Fruit fly (Drosophila melanogaster) whole organism, embryonic: ENCODE measurements around the gene CG6891.

Experiments used
- Abd-B ChIP-seq: fragments of 200-800 bp; sonication (Bioruptor generic); optimal IDR thresholded peaks from 2 replicates; lab custom pipeline; 2018; ENCODE audit warnings: missing biosample characterization, mild to moderate bottlenecking, missing genetic modification characterization, moderate library complexity
- Atf3 ChIP-seq: fragments of 200-800 bp; sonication (Bioruptor generic); optimal IDR thresholded peaks from 3 replicates; lab custom pipeline; 2016; ENCODE audit warnings: missing biosample characterization, missing genetic modification characterization
- CG10979 ChIP-seq: fragments of 200-800 bp; sonication (Bioruptor generic); optimal IDR thresholded peaks from 2 replicates; lab custom pipeline; 2018; ENCODE audit warnings: missing biosample characterization, mild to moderate bottlenecking, missing genetic modification characterization, moderate library complexity
- CG12155 ChIP-seq: fragments of 200-800 bp; sonication (Bioruptor generic); optimal IDR thresholded peaks from 3 replicates; lab custom pipeline; 2016; ENCODE audit warnings: missing biosample characterization, missing genetic modification characterization
- CG12391 ChIP-seq: fragments of 200-800 bp; sonication (Bioruptor generic); optimal IDR thresholded peaks from 3 replicates; lab custom pipeline; 2018; ENCODE audit warnings: missing biosample characterization, mild to moderate bottlenecking, missing genetic modification characterization, moderate library complexity
- CG14710 ChIP-seq: fragments of 200-800 bp; sonication (Bioruptor generic); optimal IDR thresholded peaks from 3 replicates; lab custom pipeline; 2019; ENCODE audit warnings: missing biosample characterization, mild to moderate bottlenecking, missing genetic modification characterization, moderate library complexity
- CG15514 ChIP-seq: fragments of 200-800 bp; sonication (Bioruptor generic); optimal IDR thresholded peaks from 3 replicates; lab custom pipeline; 2017; ENCODE audit warnings: missing biosample characterization, missing genetic modification characterization, mild to moderate bottlenecking, moderate library complexity, missing genetic modification reagents
- CG17829 ChIP-seq: fragments of 200-800 bp; optimal IDR thresholded peaks from 2 replicates; lab custom pipeline; 2019; ENCODE audit warnings: missing biosample characterization, mild to moderate bottlenecking, missing genetic modification characterization, moderate library complexity
- CG2129 ChIP-seq: fragments of 200-800 bp; sonication (Bioruptor generic); IDR thresholded peaks from 2 replicates; pipeline ENCODE4 v1.3.6; 2022; ENCODE audit warnings: missing biosample characterization, missing genetic modification characterization; ENCODE audit not compliant: partially characterized antibody
- CG2875 ChIP-seq: fragments of 200-800 bp; sonication (Bioruptor generic); optimal IDR thresholded peaks from 2 replicates; lab custom pipeline; 2017; ENCODE audit warnings: missing biosample characterization, mild to moderate bottlenecking, missing genetic modification characterization, missing genetic modification reagents
- CG30020 ChIP-seq: fragments of 200-800 bp; optimal IDR thresholded peaks from 2 replicates; lab custom pipeline; 2019; ENCODE audit warnings: missing biosample characterization, mild to moderate bottlenecking, missing genetic modification characterization, moderate library complexity
- CG30403 ChIP-seq: fragments of 200-800 bp; sonication (Bioruptor generic); optimal IDR thresholded peaks from 3 replicates; lab custom pipeline; 2016; ENCODE audit warnings: missing biosample characterization, missing genetic modification characterization
- CG4360 ChIP-seq: fragments of 200-800 bp; sonication (Bioruptor generic); IDR thresholded peaks from 2 replicates; pipeline ENCODE4 v1.3.6; 2022; ENCODE audit warnings: missing biosample characterization, missing genetic modification characterization
- CG7372 ChIP-seq: fragments of 200-800 bp; sonication (Bioruptor generic); IDR thresholded peaks from 2 replicates; pipeline ENCODE4 v1.3.6; 2022; ENCODE audit warnings: missing biosample characterization, missing genetic modification characterization
- CG7556 ChIP-seq: fragments of 200-800 bp; sonication (Bioruptor generic); optimal IDR thresholded peaks from 2 replicates; lab custom pipeline; 2017; ENCODE audit warnings: missing biosample characterization, mild to moderate bottlenecking, missing genetic modification characterization
- CG9727 ChIP-seq: fragments of 200-800 bp; sonication (Bioruptor generic); optimal IDR thresholded peaks from 3 replicates; lab custom pipeline; 2017; ENCODE audit warnings: missing biosample characterization, mild to moderate bottlenecking, missing genetic modification characterization
- CG9817 ChIP-seq: fragments of 200-800 bp; sonication (Bioruptor generic); optimal IDR thresholded peaks from 2 replicates; lab custom pipeline; 2018; ENCODE audit warnings: missing biosample characterization, mild to moderate bottlenecking, missing genetic modification characterization, moderate library complexity
- CG9876 ChIP-seq: fragments of 200-800 bp; sonication (Bioruptor generic); optimal IDR thresholded peaks from 2 replicates; lab custom pipeline; 2016; ENCODE audit warnings: missing biosample characterization, missing genetic modification characterization
- Chrac-16 ChIP-seq: fragments of 200-800 bp; sonication (Bioruptor generic); optimal IDR thresholded peaks from 3 replicates; lab custom pipeline; 2016; ENCODE audit warnings: missing biosample characterization, missing genetic modification characterization
- CoRest ChIP-seq: fragments of 200-800 bp; sonication (Bioruptor generic); optimal IDR thresholded peaks from 3 replicates; lab custom pipeline; 2018; ENCODE audit warnings: missing biosample characterization, mild to moderate bottlenecking, missing genetic modification characterization, moderate library complexity
- D19A ChIP-seq: fragments of 200-800 bp; optimal IDR thresholded peaks from 3 replicates; lab custom pipeline; 2019; ENCODE audit warnings: missing biosample characterization, mild to moderate bottlenecking, missing genetic modification characterization, moderate library complexity
- Deaf1 ChIP-seq: fragments of 200-800 bp; optimal IDR thresholded peaks from 3 replicates; lab custom pipeline; 2019; ENCODE audit warnings: missing biosample characterization, mild to moderate bottlenecking, missing genetic modification characterization, moderate library complexity
- Dfd ChIP-seq, 2 experiments: fragments of >200 bp; optimal IDR thresholded peaks; 2 replicates each; lab custom pipeline; 2017; ENCODE audit warnings: missing biosample characterization in 2 of 2, missing genetic modification characterization in 2 of 2
- E2f1 ChIP-seq: fragments of 200-800 bp; sonication (Bioruptor generic); IDR thresholded peaks from 2 replicates; pipeline ENCODE4 v1.3.6; 2022; ENCODE audit warnings: missing biosample characterization, missing genetic modification characterization
- Gsc ChIP-seq: fragments of 200-800 bp; sonication (Bioruptor generic); IDR thresholded peaks from 2 replicates; pipeline ENCODE4 v1.3.6; 2022; ENCODE audit warnings: missing biosample characterization, missing genetic modification characterization
- Hand ChIP-seq: fragments of 200-800 bp; sonication (Bioruptor generic); optimal IDR thresholded peaks from 2 replicates; lab custom pipeline; 2017; ENCODE audit warnings: mild to moderate bottlenecking, missing biosample characterization, missing genetic modification reagents, missing genetic modification characterization
- Hey ChIP-seq: fragments of 200-800 bp; sonication (Bioruptor generic); optimal IDR thresholded peaks from 3 replicates; lab custom pipeline; 2018; ENCODE audit warnings: missing biosample characterization, mild to moderate bottlenecking, missing genetic modification characterization
- Hr51 ChIP-seq, 2 experiments: fragments of 200-800 bp; sonication (Bioruptor generic); optimal IDR thresholded peaks; 2 replicates in 1 of 2; 3 replicates in 1 of 2; lab custom pipeline; 2016 to 2018; ENCODE audit warnings: missing biosample characterization in 2 of 2, missing genetic modification characterization in 2 of 2, mild to moderate bottlenecking in 1 of 2, moderate library complexity in 1 of 2
- Lhr ChIP-seq: fragments of 200-800 bp; sonication (Bioruptor generic); optimal IDR thresholded peaks from 3 replicates; lab custom pipeline; 2017; ENCODE audit warnings: mild to moderate bottlenecking, missing biosample characterization, missing genetic modification reagents, missing genetic modification characterization
- MESR4 ChIP-seq: fragments of 200-800 bp; sonication (Bioruptor generic); optimal IDR thresholded peaks from 2 replicates; lab custom pipeline; 2018; ENCODE audit warnings: missing biosample characterization, mild to moderate bottlenecking, missing genetic modification characterization, moderate library complexity
- NC2β ChIP-seq: fragments of 200-800 bp; sonication (Bioruptor generic); optimal IDR thresholded peaks from 2 replicates; lab custom pipeline; 2016; ENCODE audit warnings: missing biosample characterization, missing genetic modification characterization
- Pdp1 ChIP-seq, 2 experiments: fragments of 200-800 bp; sonication (Bioruptor generic); optimal IDR thresholded peaks; 3 replicates each; lab custom pipeline; 2016; ENCODE audit warnings: missing biosample characterization in 2 of 2, missing genetic modification characterization in 2 of 2, mild to moderate bottlenecking in 1 of 2, moderate library complexity in 1 of 2
- Ssrp ChIP-seq: fragments of 200-800 bp; sonication (Bioruptor generic); optimal IDR thresholded peaks from 2 replicates; lab custom pipeline; 2018; ENCODE audit warnings: missing biosample characterization, mild to moderate bottlenecking, missing genetic modification characterization, moderate library complexity
- Taf1 ChIP-seq: fragments of 200-800 bp; sonication (Bioruptor generic); IDR thresholded peaks from 2 replicates; pipeline ENCODE4 v1.3.6; 2022; ENCODE audit warnings: missing biosample characterization, missing genetic modification characterization
- YL-1 ChIP-seq: fragments of 200-800 bp; sonication (Bioruptor generic); optimal IDR thresholded peaks from 3 replicates; lab custom pipeline; 2017; ENCODE audit warnings: missing biosample characterization, mild to moderate bottlenecking, missing genetic modification characterization
- dmrt11E ChIP-seq: fragments of 200-800 bp; sonication (Bioruptor generic); optimal IDR thresholded peaks from 3 replicates; lab custom pipeline; 2018; ENCODE audit warnings: missing biosample characterization, mild to moderate bottlenecking, missing genetic modification characterization, moderate library complexity
- dysf ChIP-seq: fragments of 200-800 bp; sonication (Bioruptor generic); IDR thresholded peaks from 3 replicates; pipeline ENCODE4 v1.3.6; 2022; ENCODE audit warnings: missing biosample characterization, missing genetic modification characterization
- hbn ChIP-seq: fragments of 200-800 bp; sonication (Bioruptor generic); IDR thresholded peaks from 2 replicates; pipeline ENCODE4 v1.3.6; 2022; ENCODE audit warnings: missing biosample characterization, missing genetic modification characterization; ENCODE audit not compliant: partially characterized antibody
- lab ChIP-seq: fragments of 200-800 bp; sonication (Bioruptor generic); optimal IDR thresholded peaks from 3 replicates; lab custom pipeline; 2017; ENCODE audit warnings: missing biosample characterization, missing genetic modification characterization, mild to moderate bottlenecking, moderate library complexity, missing genetic modification reagents
- mld ChIP-seq: fragments of 200-800 bp; sonication (Bioruptor generic); IDR thresholded peaks from 3 replicates; pipeline ENCODE4 v1.3.6; 2022; ENCODE audit warnings: missing biosample characterization, missing genetic modification characterization; ENCODE audit not compliant: partially characterized antibody
- nom ChIP-seq: fragments of 200-800 bp; sonication (Bioruptor generic); optimal IDR thresholded peaks from 2 replicates; lab custom pipeline; 2017; ENCODE audit warnings: missing biosample characterization, missing genetic modification characterization, mild to moderate bottlenecking, moderate library complexity, missing genetic modification reagents
- psq ChIP-seq: fragments of 200-800 bp; sonication (Bioruptor generic); optimal IDR thresholded peaks from 2 replicates; lab custom pipeline; 2017; ENCODE audit warnings: missing biosample characterization, missing genetic modification characterization
- repo ChIP-seq: fragments of 200-800 bp; sonication (Bioruptor generic); optimal IDR thresholded peaks from 2 replicates; lab custom pipeline; 2016; ENCODE audit warnings: missing biosample characterization, missing genetic modification characterization
- slp2 ChIP-seq: fragments of 200-800 bp; sonication (Bioruptor generic); optimal IDR thresholded peaks from 2 replicates; lab custom pipeline; 2016; ENCODE audit warnings: missing biosample characterization, missing genetic modification characterization
- ssp ChIP-seq: fragments of 200-800 bp; sonication (Bioruptor generic); IDR thresholded peaks from 2 replicates; pipeline ENCODE4 v1.3.6; 2022; ENCODE audit warnings: missing biosample characterization, missing genetic modification characterization
- unc-4 ChIP-seq: fragments of 200-800 bp; sonication (Bioruptor generic); IDR thresholded peaks from 2 replicates; pipeline ENCODE4 v1.3.6; 2022; ENCODE audit warnings: missing biosample characterization, missing genetic modification characterization; ENCODE audit not compliant: partially characterized antibody

Gene CG6891

DNA sequence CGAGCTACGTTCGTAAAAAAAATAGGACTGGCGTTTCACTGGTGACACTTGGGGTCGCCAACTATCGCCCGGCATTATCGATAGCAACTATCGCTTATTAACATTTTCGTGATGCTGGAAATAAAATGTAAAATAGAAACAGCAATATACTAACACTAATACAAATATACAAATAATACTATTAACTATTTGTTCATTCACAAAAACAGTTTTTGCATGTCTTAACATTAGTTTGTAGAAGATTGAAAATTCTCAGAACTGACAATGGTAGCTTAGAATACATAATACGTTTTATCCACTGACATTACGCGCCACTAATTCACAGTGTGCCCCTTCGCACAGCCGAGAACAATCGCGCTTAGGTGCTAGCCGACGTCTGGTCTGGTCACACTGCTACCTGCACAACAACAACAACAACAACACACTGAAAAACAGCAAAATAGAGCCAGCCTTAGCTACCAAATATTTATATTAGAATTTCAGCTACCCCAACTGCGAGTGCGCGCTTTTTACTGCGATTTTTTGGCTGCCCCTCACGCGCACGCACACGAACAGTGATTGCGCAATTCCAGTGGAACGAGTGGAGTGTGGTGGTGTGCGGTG is 13.2 kb downstream of the CG6891 start, which contains the start of the genes CG6961 and S6KL (continued):
- TF ChIP-seq CG15514 (GFP tag; lab: Kevin White, UChicago) (peak; percentile 51), Pdp1 (GFP tag; optimal IDR thresholded peaks at IDR 0.05; lab: Kevin White, UChicago) (peak in 1 of 2 experiments; percentile 97), Hand (no peak), slp2 (no peak), unc-4 (peak; percentile 76), CG2129 (GFP tag; lab: Robert Waterston, UW) (peak; percentile 47; the same call in 1 of the 2 replicates), nom (no peak), Taf1 (GFP tag; lab: Robert Waterston, UW) (no peak), YL-1 (peak; percentile 70), CG9727 (GFP tag; lab: Kevin White, UChicago) (peak; percentile 11), CG12391 (peak; percentile 34), mld (GFP tag; lab: Robert Waterston, UW) (peak; percentile 54; the same call in 1 of the 3 replicates), Deaf1 (tag; lab: Kevin White, UChicago) (peak; percentile 21), CG14710 (tag; lab: Kevin White, UChicago) (peak; percentile 67), Dfd (GFP tag; optimal IDR thresholded peaks at IDR 0.05; lab: Kevin White, UChicago) (peak in 1 of 2 experiments; percentile 71), CG4360 (GFP tag; lab: Robert Waterston, UW) (peak; percentile 94), CG9817 (tag; lab: Kevin White, UChicago) (peak; percentile 30), E2f1 (GFP tag; lab: Robert Waterston, UW) (no peak), Gsc (GFP tag; lab: Robert Waterston, UW) (no peak), CG17829 (tag; lab: Kevin White, UChicago) (peak; percentile 18), ssp (GFP tag; lab: Robert Waterston, UW) (peak; percentile 98), MESR4 (GFP tag; lab: Kevin White, UChicago) (peak; percentile 83)

DNA sequence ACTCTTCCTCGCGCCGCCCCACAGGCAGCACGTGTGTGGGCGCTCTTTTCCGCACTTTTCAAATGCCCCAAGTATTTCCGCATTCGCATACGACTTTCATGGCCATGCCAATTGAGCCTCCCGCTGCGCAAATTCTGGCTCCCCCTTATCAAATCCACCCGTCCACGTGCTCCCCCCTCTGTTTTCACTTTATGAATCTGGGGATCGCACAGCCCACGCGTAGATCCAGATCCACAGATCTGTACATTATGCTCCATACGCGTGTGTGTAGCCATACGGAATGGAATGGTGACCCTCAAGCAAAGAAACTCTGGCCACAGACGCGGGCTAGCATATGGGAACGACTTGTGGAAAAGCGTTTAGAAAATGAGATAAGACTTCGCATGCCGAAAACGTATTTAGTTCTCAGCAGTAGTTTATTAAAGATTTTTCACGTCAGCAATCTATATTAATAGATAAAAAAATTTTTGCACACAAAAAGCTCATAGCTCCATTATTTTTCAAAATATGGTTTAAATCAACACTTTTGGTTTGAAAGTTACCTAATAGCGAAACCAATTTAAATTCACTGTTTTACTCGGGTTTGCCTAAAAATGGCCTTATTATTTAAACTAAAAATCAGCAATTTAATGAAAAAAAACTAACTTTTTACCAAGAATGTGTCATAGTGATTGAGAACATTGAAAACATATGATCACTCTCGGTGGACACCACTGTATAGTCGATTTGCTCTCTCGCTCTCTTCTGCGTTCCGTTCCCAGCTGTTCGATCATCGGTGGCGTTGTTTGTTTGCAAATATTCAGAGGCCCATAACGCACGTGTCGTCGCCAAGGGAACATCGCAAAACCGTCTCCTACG is 14.6 kb downstream of the CG6891 start:
- TF ChIP-seq Chrac-16 (peak; percentile 32), Lhr (GFP tag; lab: Kevin White, UChicago) (no peak), psq (GFP tag; lab: Kevin White, UChicago) (no peak), Atf3 (GFP tag; lab: Kevin White, UChicago) (peak; percentile 11), CG2875 (GFP tag; lab: Kevin White, UChicago) (peak; percentile 37), CG7556 (peak; percentile 85), CG12155 (GFP tag; lab: Kevin White, UChicago) (peak; percentile 41), CG9876 (GFP tag; lab: Kevin White, UChicago) (no peak), repo (GFP tag; lab: Kevin White, UChicago) (no peak), CG30403 (peak; percentile 73), lab (peak; percentile 75), CG7372 (GFP tag; lab: Robert Waterston, UW) (0 out of 2 replicates have a peak, but pooled peaks have one; percentile 29), CG10979 (tag; lab: Kevin White, UChicago) (peak; percentile 57), dmrt11E (tag; lab: Kevin White, UChicago) (peak; percentile 27), Ssrp (peak; percentile 22), CoRest (peak; percentile 72), hbn (GFP tag; lab: Robert Waterston, UW) (no peak), CG30020 (tag; lab: Kevin White, UChicago) (peak; percentile 30), D19A (peak; percentile 54), NC2β (GFP tag; lab: Kevin White, UChicago) (peak; percentile 17), Abd-B (GFP tag; lab: Kevin White, UChicago) (peak; percentile 48), dysf (GFP tag; lab: Robert Waterston, UW) (peak; percentile 67; the same call in 2 of the 3 replicates), Hey (peak; percentile 6), Hr51 (GFP tag; optimal IDR thresholded peaks at IDR 0.05; lab: Kevin White, UChicago) (peak; percentile 51 to 71)
